Fruit fly (Drosophila melanogaster) whole organism, prepupa: ENCODE measurements around the gene Rap1.

Experiments
- Blimp-1 ChIP-seq: fragments of 200-800 bp; sonication (Bioruptor generic); optimal IDR thresholded peaks from 3 replicates; lab custom pipeline; 2017; ENCODE audit warnings: missing biosample characterization, missing genetic modification characterization, mild to moderate bottlenecking, moderate library complexity, missing genetic modification reagents
- CG10631 ChIP-seq: fragments of 200-800 bp; sonication (Bioruptor generic); optimal IDR thresholded peaks from 2 replicates; lab custom pipeline; 2016; ENCODE audit warnings: missing biosample characterization, missing genetic modification characterization
- CG11294 ChIP-seq: fragments of 200-800 bp; sonication (Bioruptor generic); IDR thresholded peaks from 2 replicates; pipeline ENCODE4 v1.3.6; 2022; ENCODE audit warnings: missing biosample characterization, missing genetic modification characterization
- CG11762 ChIP-seq: fragments of 200-800 bp; sonication (Bioruptor generic); optimal IDR thresholded peaks from 3 replicates; lab custom pipeline; 2016; ENCODE audit warnings: missing biosample characterization, missing genetic modification characterization; ENCODE audit not compliant: insufficient read depth
- CG15336 ChIP-seq: fragments of 200-800 bp; sonication (Bioruptor generic); IDR thresholded peaks from 2 replicates; pipeline ENCODE4 v1.3.6; 2022; ENCODE audit warnings: missing biosample characterization, missing genetic modification characterization
- CG1621 ChIP-seq: fragments of 200-800 bp; sonication (Bioruptor generic); optimal IDR thresholded peaks from 3 replicates; lab custom pipeline; 2018; ENCODE audit warnings: missing biosample characterization, mild to moderate bottlenecking, missing genetic modification characterization
- CG16779 ChIP-seq: fragments of 200-800 bp; sonication (Bioruptor generic); optimal IDR thresholded peaks from 3 replicates; lab custom pipeline; 2017; ENCODE audit warnings: missing biosample characterization, mild to moderate bottlenecking, missing genetic modification characterization
- CG3032 ChIP-seq: fragments of 200-800 bp; optimal IDR thresholded peaks from 2 replicates; lab custom pipeline; 2019; ENCODE audit warnings: missing biosample characterization, mild to moderate bottlenecking, missing genetic modification characterization, moderate library complexity
- CG32006 ChIP-seq: fragments of 200-800 bp; sonication (Bioruptor generic); optimal IDR thresholded peaks from 3 replicates; lab custom pipeline; 2017; ENCODE audit warnings: missing biosample characterization, mild to moderate bottlenecking, missing genetic modification characterization
- CG34406 ChIP-seq: fragments of 200-800 bp; sonication (Bioruptor generic); optimal IDR thresholded peaks from 3 replicates; lab custom pipeline; 2016; ENCODE audit warnings: missing biosample characterization, missing genetic modification characterization
- CG3919 ChIP-seq: fragments of 200-800 bp; sonication (Bioruptor generic); optimal IDR thresholded peaks from 3 replicates; lab custom pipeline; 2016; ENCODE audit warnings: missing biosample characterization, missing genetic modification characterization
- CG4318 ChIP-seq: fragments of 200-800 bp; sonication (Bioruptor generic); optimal IDR thresholded peaks from 3 replicates; lab custom pipeline; 2017; ENCODE audit warnings: missing biosample characterization, mild to moderate bottlenecking, missing genetic modification characterization
- CG6163 ChIP-seq: fragments of 200-800 bp; sonication (Bioruptor generic); IDR thresholded peaks from 3 replicates; pipeline ENCODE4 v1.3.6; 2022; ENCODE audit warnings: missing biosample characterization, missing genetic modification characterization
- CG6276 ChIP-seq: fragments of 200-800 bp; sonication (Bioruptor generic); optimal IDR thresholded peaks from 2 replicates; lab custom pipeline; 2017; ENCODE audit warnings: missing biosample characterization, mild to moderate bottlenecking, missing genetic modification characterization
- CG6792 ChIP-seq: fragments of 200-800 bp; sonication (Bioruptor generic); optimal IDR thresholded peaks from 3 replicates; lab custom pipeline; 2016; ENCODE audit warnings: missing biosample characterization, missing genetic modification characterization
- CG6808 ChIP-seq: fragments of 200-800 bp; sonication (Bioruptor generic); optimal IDR thresholded peaks from 3 replicates; lab custom pipeline; 2017; ENCODE audit warnings: missing biosample characterization, missing genetic modification characterization, mild to moderate bottlenecking, moderate library complexity, missing genetic modification reagents
- CG6854 ChIP-seq: fragments of 200-800 bp; sonication (Bioruptor generic); optimal IDR thresholded peaks from 2 replicates; lab custom pipeline; 2017; ENCODE audit warnings: missing biosample characterization, mild to moderate bottlenecking, missing genetic modification characterization
- CG7368 ChIP-seq: fragments of 200-800 bp; sonication (Bioruptor generic); optimal IDR thresholded peaks from 3 replicates; lab custom pipeline; 2016; ENCODE audit warnings: missing biosample characterization, missing genetic modification characterization
- CG8119 ChIP-seq: fragments of 200-800 bp; sonication (Bioruptor generic); IDR thresholded peaks from 3 replicates; pipeline ENCODE4 v1.3.6; 2022; ENCODE audit warnings: missing biosample characterization, missing genetic modification characterization
- CG8319 ChIP-seq: fragments of 200-800 bp; sonication (Bioruptor generic); optimal IDR thresholded peaks from 3 replicates; lab custom pipeline; 2016; ENCODE audit warnings: missing biosample characterization, missing genetic modification characterization
- CG8632 ChIP-seq: fragments of 200-800 bp; sonication (Bioruptor generic); optimal IDR thresholded peaks from 3 replicates; lab custom pipeline; 2016; ENCODE audit warnings: missing biosample characterization, missing genetic modification characterization
- Eip75B ChIP-seq: fragments of 200-800 bp; sonication (Bioruptor generic); optimal IDR thresholded peaks from 3 replicates; lab custom pipeline; 2016; ENCODE audit warnings: missing biosample characterization, missing genetic modification characterization
- Eip78C ChIP-seq: fragments of 200-800 bp; sonication (Bioruptor generic); peaks from one replicate; lab custom pipeline; 2016; ENCODE audit warnings: missing biosample characterization, missing genetic modification characterization
- Ets21C ChIP-seq: fragments of 200-800 bp; sonication (Bioruptor generic); optimal IDR thresholded peaks from 3 replicates; lab custom pipeline; 2016; ENCODE audit warnings: missing biosample characterization, missing genetic modification characterization
- Ets96B ChIP-seq: fragments of 200-800 bp; optimal IDR thresholded peaks from 2 replicates; lab custom pipeline; 2019; ENCODE audit warnings: missing biosample characterization, mild to moderate bottlenecking, missing genetic modification characterization, moderate library complexity
- Gug ChIP-seq: fragments of 200-800 bp; sonication (Bioruptor generic); IDR thresholded peaks from 2 replicates; pipeline ENCODE4 v1.3.6; 2022; ENCODE audit warnings: missing biosample characterization, missing genetic modification characterization
- Hr39 ChIP-seq: fragments of 200-800 bp; sonication (Bioruptor generic); optimal IDR thresholded peaks from 2 replicates; lab custom pipeline; 2016; ENCODE audit warnings: missing biosample characterization, missing genetic modification characterization
- Lpt ChIP-seq: fragments of 200-800 bp; sonication (Bioruptor generic); optimal IDR thresholded peaks from 3 replicates; lab custom pipeline; 2016; ENCODE audit warnings: missing biosample characterization, missing genetic modification characterization
- OdsH ChIP-seq: fragments of 200-800 bp; sonication (Bioruptor generic); optimal IDR thresholded peaks from 3 replicates; lab custom pipeline; 2016; ENCODE audit warnings: missing biosample characterization, missing genetic modification characterization
- Smox ChIP-seq: fragments of 200-800 bp; sonication (Bioruptor generic); optimal IDR thresholded peaks from 3 replicates; lab custom pipeline; 2016; ENCODE audit warnings: missing biosample characterization, missing genetic modification characterization
- Sox14 ChIP-seq: fragments of 200-800 bp; sonication (Bioruptor generic); optimal IDR thresholded peaks from 3 replicates; lab custom pipeline; 2016; ENCODE audit warnings: missing biosample characterization, missing genetic modification characterization
- Sox15 ChIP-seq: fragments of 200-800 bp; sonication (Bioruptor generic); optimal IDR thresholded peaks from 3 replicates; lab custom pipeline; 2016; ENCODE audit warnings: missing biosample characterization, missing genetic modification characterization
- achi ChIP-seq: fragments of 200-800 bp; sonication (Bioruptor generic); optimal IDR thresholded peaks from 3 replicates; lab custom pipeline; 2016; ENCODE audit warnings: missing biosample characterization, missing genetic modification characterization
- acj6 ChIP-seq: fragments of 200-800 bp; sonication (Bioruptor generic); optimal IDR thresholded peaks from 3 replicates; lab custom pipeline; 2016; ENCODE audit warnings: missing biosample characterization, missing genetic modification characterization
- dac ChIP-seq: fragments of 200-800 bp; sonication (Bioruptor generic); optimal IDR thresholded peaks from 2 replicates; lab custom pipeline; 2017; ENCODE audit warnings: missing biosample characterization, mild to moderate bottlenecking, missing genetic modification characterization
- dsx ChIP-seq: fragments of 200-800 bp; optimal IDR thresholded peaks from 3 replicates; lab custom pipeline; 2019; ENCODE audit warnings: missing biosample characterization, mild to moderate bottlenecking, missing genetic modification characterization, moderate library complexity; ENCODE audit not compliant: poor library complexity, severe bottlenecking
- eg ChIP-seq: fragments of 200-800 bp; sonication (Bioruptor generic); IDR thresholded peaks from 3 replicates; pipeline ENCODE4 v1.3.6; 2022; ENCODE audit warnings: missing biosample characterization, missing genetic modification characterization
- esn ChIP-seq: fragments of 200-800 bp; sonication (Bioruptor generic); optimal IDR thresholded peaks from 2 replicates; lab custom pipeline; 2016; ENCODE audit warnings: missing biosample characterization, mild to moderate bottlenecking, missing genetic modification characterization, moderate library complexity
- fd85E ChIP-seq: fragments of 200-800 bp; sonication (Bioruptor generic); optimal IDR thresholded peaks from 3 replicates; lab custom pipeline; 2016; ENCODE audit warnings: missing biosample characterization, missing genetic modification characterization
- fkh ChIP-seq: fragments of 200-800 bp; sonication (Bioruptor generic); optimal IDR thresholded peaks from 3 replicates; lab custom pipeline; 2017; ENCODE audit warnings: missing biosample characterization, mild to moderate bottlenecking, missing genetic modification characterization, moderate library complexity
- lz ChIP-seq: fragments of 200-800 bp; sonication (Bioruptor generic); optimal IDR thresholded peaks from 3 replicates; lab custom pipeline; 2016; ENCODE audit warnings: missing biosample characterization, missing genetic modification characterization
- net ChIP-seq: fragments of 200-800 bp; sonication (Bioruptor generic); optimal IDR thresholded peaks from 3 replicates; lab custom pipeline; 2016; ENCODE audit warnings: missing biosample characterization, missing genetic modification characterization
- salr ChIP-seq, 2 experiments: fragments of 200-800 bp; sonication (Bioruptor generic); optimal IDR thresholded peaks; 3 replicates each; lab custom pipeline; 2016 to 2018; ENCODE audit warnings: missing biosample characterization in 2 of 2, missing genetic modification characterization in 2 of 2, mild to moderate bottlenecking in 1 of 2
- spab ChIP-seq: fragments of 200-800 bp; sonication (Bioruptor generic); optimal IDR thresholded peaks from 2 replicates; lab custom pipeline; 2017; ENCODE audit warnings: missing biosample characterization, mild to moderate bottlenecking, missing genetic modification characterization, missing genetic modification reagents
- ss ChIP-seq, 2 experiments: fragments of 200-800 bp; sonication (Bioruptor generic); optimal IDR thresholded peaks; 2 replicates in 1 of 2; 3 replicates in 1 of 2; lab custom pipeline; 2017 to 2018; ENCODE audit warnings: mild to moderate bottlenecking in 2 of 2, missing biosample characterization in 2 of 2, missing genetic modification characterization in 2 of 2, moderate library complexity in 1 of 2
- topi ChIP-seq: fragments of 200-800 bp; sonication (Bioruptor generic); optimal IDR thresholded peaks from 3 replicates; lab custom pipeline; 2016; ENCODE audit warnings: missing biosample characterization, missing genetic modification characterization
- vri ChIP-seq: fragments of 200-800 bp; sonication (Bioruptor generic); optimal IDR thresholded peaks from 3 replicates; lab custom pipeline; 2016; ENCODE audit warnings: missing biosample characterization, mild to moderate bottlenecking, missing genetic modification characterization

The Rap1 gene

dm6 chr3L:1905273-1905672 lies 43.2 kb upstream of the Rap1 start (continued):
- TF ChIP-seq CG7368 (GFP tag; lab: Kevin White, UChicago) (peak; percentile 49), CG4318 (GFP tag; lab: Kevin White, UChicago) (peak; percentile 71), dsx (no peak), topi (no peak), CG6792 (GFP tag; lab: Kevin White, UChicago) (peak; percentile 24), CG1621 (no peak), esn (peak; percentile 20), CG6854 (GFP tag; lab: Kevin White, UChicago) (no peak), lz (GFP tag; lab: Kevin White, UChicago) (no peak), Lpt (peak; percentile 32), spab (GFP tag; lab: Kevin White, UChicago) (peak; percentile 3), CG3919 (GFP tag; lab: Kevin White, UChicago) (peak; percentile 56), dac (GFP tag; lab: Kevin White, UChicago) (peak; percentile 69), CG10631 (no peak), Hr39 (peak; percentile 11), acj6 (GFP tag; lab: Kevin White, UChicago) (peak; percentile 52), CG6163 (GFP tag; lab: Robert Waterston, UW) (no peak), CG3032 (tag; lab: Kevin White, UChicago) (peak; percentile 6), fkh (GFP tag; lab: Kevin White, UChicago) (no peak), Blimp-1 (GFP tag; lab: Kevin White, UChicago) (no peak), CG32006 (peak; percentile 92), CG8632 (GFP tag; lab: Kevin White, UChicago) (peak; percentile 33), CG11294 (GFP tag; lab: Robert Waterston, UW) (no peak), Sox15 (GFP tag; lab: Kevin White, UChicago) (peak; percentile 28), Sox14 (GFP tag; lab: Kevin White, UChicago) (no peak), CG6808 (GFP tag; lab: Kevin White, UChicago) (peak; percentile 21), Smox (GFP tag; lab: Kevin White, UChicago) (peak; percentile 25), vri (GFP tag; lab: Kevin White, UChicago) (no peak), Gug (GFP tag; lab: Robert Waterston, UW) (no peak), eg (GFP tag; lab: Robert Waterston, UW) (no peak)

DNA sequence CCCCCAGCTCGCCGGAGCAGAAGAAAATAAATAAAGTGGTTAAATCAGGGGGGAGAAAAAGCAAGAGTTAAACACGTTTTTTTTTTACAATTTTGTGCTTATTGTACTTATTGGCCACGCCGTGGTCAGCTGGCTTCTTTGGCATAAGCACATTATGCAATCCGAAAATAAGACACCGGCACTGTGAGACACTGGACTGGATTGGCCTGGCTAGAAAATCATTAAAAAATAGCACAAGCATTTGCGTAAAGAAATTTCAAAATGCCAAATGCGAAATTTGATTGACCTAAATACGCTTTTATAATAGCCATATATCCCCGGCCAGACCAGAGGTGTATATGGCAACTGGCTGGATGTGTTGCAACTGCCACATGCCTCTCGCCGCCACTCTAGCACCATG lies 42.4 kb upstream of the Rap1 start:
- no peak for TF ChIP-seq CG10631
- peak; percentile 56 for TF ChIP-seq CG32006
- TF ChIP-seq eg (GFP tag; lab: Robert Waterston, UW): peak; percentile 38; the same call in 2 of the 3 replicates
- peak; percentile 65 for TF ChIP-seq Eip78C (GFP tag; lab: Kevin White, UChicago)
- TF ChIP-seq achi (GFP tag; lab: Kevin White, UChicago): no peak
- peak; percentile 5 for TF ChIP-seq CG6276 (GFP tag; lab: Kevin White, UChicago)
- 0 out of 3 replicates have a peak, but pooled peaks have one; percentile 16 for TF ChIP-seq CG8119 (GFP tag; lab: Robert Waterston, UW)
- peak; percentile 38; the same call in 1 of the 2 replicates for TF ChIP-seq CG15336 (GFP tag; lab: Robert Waterston, UW)

DNA sequence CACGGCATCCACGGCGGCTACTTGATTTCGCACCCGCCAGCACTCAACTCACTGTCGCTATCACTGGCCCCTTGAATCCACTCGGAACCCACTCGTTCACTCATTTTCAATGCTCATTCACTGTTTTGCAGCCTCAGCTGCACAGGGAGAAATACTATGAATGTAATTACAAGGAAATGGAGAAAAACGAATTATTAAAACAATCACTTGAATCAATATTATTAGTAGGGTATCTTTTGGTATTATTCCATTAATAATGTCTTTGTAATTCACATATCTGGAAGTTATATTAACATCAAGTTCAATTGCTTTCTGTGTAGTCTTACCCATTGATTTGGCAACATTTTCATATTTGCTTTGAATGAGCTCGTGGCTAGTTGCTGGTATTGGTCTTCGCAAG lies 38.6 kb upstream of the Rap1 start:
- TF ChIP-seq CG6792 (GFP tag; lab: Kevin White, UChicago) (no peak), CG11762 (GFP tag; lab: Kevin White, UChicago) (peak; percentile 43), CG11294 (GFP tag; lab: Robert Waterston, UW) (peak; percentile 74), CG8319 (GFP tag; lab: Kevin White, UChicago) (no peak), vri (GFP tag; lab: Kevin White, UChicago) (no peak), CG32006 (peak; percentile 77), CG3919 (GFP tag; lab: Kevin White, UChicago) (peak; percentile 59), OdsH (GFP tag; lab: Kevin White, UChicago) (peak; percentile 39), CG6808 (GFP tag; lab: Kevin White, UChicago) (no peak), salr (GFP tag; optimal IDR thresholded peaks at IDR 0.05; lab: Kevin White, UChicago) (peak in 1 of 2 experiments; percentile 4), CG7368 (GFP tag; lab: Kevin White, UChicago) (peak; percentile 3), Ets96B (tag; lab: Kevin White, UChicago) (peak; percentile 26), CG34406 (GFP tag; lab: Kevin White, UChicago) (no peak), net (GFP tag; lab: Kevin White, UChicago) (peak; percentile 40), Eip75B (GFP tag; lab: Kevin White, UChicago) (peak; percentile 32), ss (GFP tag; optimal IDR thresholded peaks at IDR 0.05; lab: Kevin White, UChicago) (no peak), CG3032 (tag; lab: Kevin White, UChicago) (no peak), Lpt (peak; percentile 30), eg (GFP tag; lab: Robert Waterston, UW) (peak; percentile 95), achi (GFP tag; lab: Kevin White, UChicago) (peak; percentile 66), CG8119 (GFP tag; lab: Robert Waterston, UW) (peak; percentile 90), fd85E (GFP tag; lab: Kevin White, UChicago) (no peak), spab (GFP tag; lab: Kevin White, UChicago) (no peak), CG6163 (GFP tag; lab: Robert Waterston, UW) (peak; percentile 87), CG16779 (no peak), Ets21C (GFP tag; lab: Kevin White, UChicago) (no peak)
